Worm (Caenorhabditis elegans) whole organism, late embryonic: ENCODE results near the gene Y69A2AR.25.
A peak's percentile ranks its signal among the peaks of the same experiment; 100 is the strongest.

Source experiments
- F13H6.1 ChIP-seq: sonication (generic microtip); optimal IDR thresholded peaks from 2 replicates; lab custom pipeline; 2016; ENCODE audit warnings: missing genetic modification characterization, missing compliant biosample characterization
- K02D7.2 ChIP-seq: sonication (generic microtip); optimal IDR thresholded peaks from 2 replicates; lab custom pipeline; 2017; ENCODE audit warnings: mild to moderate bottlenecking, missing genetic modification characterization, missing compliant biosample characterization
- K09A11.1 ChIP-seq: sonication (generic microtip); optimal IDR thresholded peaks from 2 replicates; lab custom pipeline; 2017; ENCODE audit warnings: antibody characterized with exemption, mild to moderate bottlenecking, missing genetic modification characterization, missing compliant biosample characterization; ENCODE audit not compliant: insufficient read depth
- T23F11.4 ChIP-seq: fragments of 200-800 bp; sonication (Bioruptor generic); optimal IDR thresholded peaks from 2 replicates; lab custom pipeline; 2018; ENCODE audit warnings: mild to moderate bottlenecking, missing genetic modification characterization, missing compliant biosample characterization
- ahr-1 ChIP-seq: sonication (generic microtip); optimal IDR thresholded peaks from 2 replicates; lab custom pipeline; 2016; ENCODE audit warnings: missing genetic modification characterization, missing compliant biosample characterization
- ceh-18 ChIP-seq: sonication (generic microtip); optimal IDR thresholded peaks from 2 replicates; lab custom pipeline; 2016; ENCODE audit warnings: missing genetic modification characterization, missing compliant biosample characterization
- ceh-19 ChIP-seq: fragments of 200-800 bp; sonication (Bioruptor generic); optimal IDR thresholded peaks from 2 replicates; lab custom pipeline; 2018; ENCODE audit warnings: mild to moderate bottlenecking, missing genetic modification characterization, missing compliant biosample characterization
- ceh-22 ChIP-seq: sonication (generic microtip); optimal IDR thresholded peaks from 2 replicates; lab custom pipeline; 2017; ENCODE audit warnings: missing biosample characterization, missing genetic modification characterization
- ceh-24 ChIP-seq: sonication (generic microtip); optimal IDR thresholded peaks from 2 replicates; lab custom pipeline; 2016; ENCODE audit warnings: mild to moderate bottlenecking, missing genetic modification characterization, missing compliant biosample characterization
- ceh-30 ChIP-seq: fragments of 150-350 bp; optimal IDR thresholded peaks from 2 replicates; lab custom pipeline; 2014; ENCODE audit warnings: missing biosample characterization, missing genetic modification characterization
- ceh-31 ChIP-seq: sonication (generic microtip); optimal IDR thresholded peaks from 2 replicates; lab custom pipeline; 2016; ENCODE audit warnings: missing genetic modification characterization, missing compliant biosample characterization
- ceh-9 ChIP-seq: sonication (generic microtip); optimal IDR thresholded peaks from 2 replicates; lab custom pipeline; 2016; ENCODE audit warnings: mild to moderate bottlenecking, missing genetic modification characterization, inconsistent platforms, missing compliant biosample characterization
- dve-1 ChIP-seq: sonication (generic microtip); optimal IDR thresholded peaks from 2 replicates; lab custom pipeline; 2017; ENCODE audit warnings: antibody characterized with exemption, mild to moderate bottlenecking, missing genetic modification characterization, missing compliant biosample characterization
- elt-2 ChIP-seq: sonication (generic microtip); optimal IDR thresholded peaks from 2 replicates; lab custom pipeline; 2016; ENCODE audit warnings: missing genetic modification reagents, missing genetic modification characterization, missing compliant biosample characterization
- elt-4 ChIP-seq: sonication (generic microtip); optimal IDR thresholded peaks from 2 replicates; lab custom pipeline; 2016; ENCODE audit warnings: missing genetic modification characterization, missing compliant biosample characterization
- ets-4 ChIP-seq: sonication (generic microtip); optimal IDR thresholded peaks from 2 replicates; lab custom pipeline; 2016; ENCODE audit warnings: missing genetic modification characterization, missing compliant biosample characterization
- fkh-6 ChIP-seq: sonication (generic microtip); optimal IDR thresholded peaks from 2 replicates; lab custom pipeline; 2016; ENCODE audit warnings: missing genetic modification characterization, missing compliant biosample characterization
- gmeb-2 ChIP-seq: sonication (generic microtip); optimal IDR thresholded peaks from 2 replicates; lab custom pipeline; 2016; ENCODE audit warnings: missing genetic modification characterization, inconsistent platforms, missing compliant biosample characterization
- hlh-13 ChIP-seq: fragments of 200-800 bp; sonication (Bioruptor generic); optimal IDR thresholded peaks from 2 replicates; lab custom pipeline; 2018; ENCODE audit warnings: mild to moderate bottlenecking, missing genetic modification characterization, missing compliant biosample characterization
- hlh-15 ChIP-seq: sonication (generic microtip); optimal IDR thresholded peaks from 2 replicates; lab custom pipeline; 2016; ENCODE audit warnings: missing genetic modification characterization, missing compliant biosample characterization
- hlh-30 ChIP-seq: sonication (generic microtip); optimal IDR thresholded peaks from 2 replicates; lab custom pipeline; 2017; ENCODE audit warnings: antibody characterized with exemption, missing genetic modification characterization, missing compliant biosample characterization; ENCODE audit not compliant: insufficient read depth
- hlh-6 ChIP-seq: sonication (generic microtip); optimal IDR thresholded peaks from 2 replicates; lab custom pipeline; 2016; ENCODE audit warnings: missing genotype, missing genetic modification characterization, missing compliant biosample characterization
- hlh-8 ChIP-seq: sonication (generic microtip); optimal IDR thresholded peaks from 2 replicates; lab custom pipeline; 2016; ENCODE audit warnings: missing genotype, missing genetic modification characterization, missing compliant biosample characterization
- lin-11 ChIP-seq: fragments of 200-800 bp; sonication (Bioruptor generic); optimal IDR thresholded peaks from 2 replicates; lab custom pipeline; 2018; ENCODE audit warnings: mild to moderate bottlenecking, missing genetic modification characterization, missing compliant biosample characterization
- madf-2 ChIP-seq: sonication (generic microtip); optimal IDR thresholded peaks from 2 replicates; lab custom pipeline; 2017; ENCODE audit warnings: missing genetic modification characterization, missing compliant biosample characterization
- nhr-11 ChIP-seq: fragments of 150-350 bp; optimal IDR thresholded peaks from 2 replicates; lab custom pipeline; 2014; ENCODE audit warnings: missing biosample characterization, missing genetic modification characterization
- npax-4 ChIP-seq: sonication (generic microtip); optimal IDR thresholded peaks from 2 replicates; lab custom pipeline; 2016; ENCODE audit warnings: missing genetic modification characterization, missing compliant biosample characterization
- pag-3 ChIP-seq: sonication (generic microtip); optimal IDR thresholded peaks from 2 replicates; lab custom pipeline; 2016; ENCODE audit warnings: missing compliant biosample characterization, missing genetic modification characterization, borderline replicate concordance
- pat-9 ChIP-seq: fragments of 200-800 bp; sonication (Bioruptor generic); optimal IDR thresholded peaks from 2 replicates; lab custom pipeline; 2018; ENCODE audit warnings: mild to moderate bottlenecking, missing genetic modification characterization, moderate library complexity, missing compliant biosample characterization
- pros-1 ChIP-seq: fragments of 150-350 bp; optimal IDR thresholded peaks from 2 replicates; lab custom pipeline; 2014; ENCODE audit warnings: missing biosample characterization, missing genetic modification reagents, missing genetic modification characterization
- ref-2 ChIP-seq: sonication (generic microtip); optimal IDR thresholded peaks from 2 replicates; lab custom pipeline; 2016; ENCODE audit warnings: missing genetic modification characterization, missing compliant biosample characterization
- syd-9 ChIP-seq: sonication (generic microtip); optimal IDR thresholded peaks from 2 replicates; lab custom pipeline; 2016; ENCODE audit warnings: mild to moderate bottlenecking, missing genetic modification characterization, moderate library complexity, missing compliant biosample characterization
- ttx-3 ChIP-seq: sonication (generic microtip); optimal IDR thresholded peaks from 2 replicates; lab custom pipeline; 2016; ENCODE audit warnings: missing genetic modification reagents, missing genetic modification characterization, missing compliant biosample characterization
- unc-3 ChIP-seq, 2 experiments: fragments of 200-800 bp in 1 of 2; sonication (Bioruptor generic) in 1 of 2; sonication (generic microtip) in 1 of 2; conservative IDR thresholded peaks in 1 of 2; optimal IDR thresholded peaks in 1 of 2; 2 replicates each; pipeline versions ENCODE4 v1.3.6 to Lab custom; 2016 to 2022; ENCODE audit warnings: missing compliant biosample characterization in 2 of 2, missing genetic modification characterization in 2 of 2, missing genetic modification reagents in 1 of 2
- unc-42 ChIP-seq: sonication (generic microtip); optimal IDR thresholded peaks from 2 replicates; lab custom pipeline; 2016; ENCODE audit warnings: missing genotype, missing genetic modification characterization, missing compliant biosample characterization
- unc-55 ChIP-seq: sonication (generic microtip); optimal IDR thresholded peaks from 2 replicates; lab custom pipeline; 2017; ENCODE audit warnings: missing biosample characterization, missing genetic modification reagents, missing genetic modification characterization
- zip-5 ChIP-seq: sonication (generic microtip); optimal IDR thresholded peaks from 2 replicates; lab custom pipeline; 2016; ENCODE audit warnings: missing genetic modification characterization, missing compliant biosample characterization
- ztf-16 ChIP-seq: sonication (generic microtip); optimal IDR thresholded peaks from 2 replicates; lab custom pipeline; 2017; ENCODE audit warnings: missing genetic modification characterization, missing compliant biosample characterization

The Y69A2AR.25 gene

ce11 chrIV:2599634-2600033 lies 31.5 kb upstream of the Y69A2AR.25 start (continued):
- TF ChIP-seq ceh-31 (tag; lab: Kevin White, UChicago), result peak; percentile 90
- peak; percentile 98 for TF ChIP-seq hlh-30 (tag; lab: Kevin White, UChicago)
- no peak for TF ChIP-seq hlh-13 (GFP tag; lab: Kevin White, UChicago)
- TF ChIP-seq ceh-19 (GFP tag; lab: Kevin White, UChicago), result no peak
- peak; percentile 66 for TF ChIP-seq unc-42 (tag; lab: Kevin White, UChicago)
- TF ChIP-seq ceh-22 (tag; lab: Kevin White, UChicago), result no peak

ce11 chrIV:2597417-2597816 lies 29.2 kb upstream of the Y69A2AR.25 start, which contains the start of gene Y69A2AR.47:
TSS of gene Y69A2AR.47 (plus strand) at chrIV:2597717.
- no peak for TF ChIP-seq ceh-24 (tag; lab: Kevin White, UChicago)

ce11 chrIV:2581483-2581882 lies 13.3 kb upstream of the Y69A2AR.25 start, which contains the start of gene nhr-242:
TSS of gene nhr-242 (minus strand) at chrIV:2581583.
- TF ChIP-seq syd-9 (tag; lab: Kevin White, UChicago) (no peak), ceh-30 (tag; lab: Kevin White, UChicago) (no peak), hlh-13 (GFP tag; lab: Kevin White, UChicago) (no peak), unc-3 (GFP tag; conservative IDR thresholded peaks at IDR 0.05; lab: Robert Waterston, UW) (no peak), unc-3 (tag; optimal IDR thresholded peaks at IDR 0.05; lab: Kevin White, UChicago) (no peak), K02D7.2 (no peak), unc-55 (GFP tag; lab: Kevin White, UChicago) (no peak), ets-4 (tag; lab: Kevin White, UChicago) (no peak), elt-4 (tag; lab: Kevin White, UChicago) (no peak), K09A11.1 (tag; lab: Kevin White, UChicago) (no peak), pag-3 (tag; lab: Kevin White, UChicago) (no peak), hlh-15 (no peak), hlh-6 (tag; lab: Kevin White, UChicago) (no peak), nhr-11 (tag; lab: Kevin White, UChicago) (no peak), zip-5 (tag; lab: Kevin White, UChicago) (no peak)

- TF ChIP-seq pat-9 (no peak), ztf-16 (tag; lab: Kevin White, UChicago) (no peak), T23F11.4 (no peak), K02D7.2 (no peak), ahr-1 (no peak), ceh-18 (tag; lab: Kevin White, UChicago) (no peak), ceh-9 (no peak), ceh-24 (tag; lab: Kevin White, UChicago) (no peak), hlh-15 (no peak), hlh-13 (GFP tag; lab: Kevin White, UChicago) (no peak), ttx-3 (no peak), gmeb-2 (tag; lab: Kevin White, UChicago) (no peak), ceh-30 (tag; lab: Kevin White, UChicago) (no peak), dve-1 (tag; lab: Kevin White, UChicago) (no peak), ref-2 (tag; lab: Kevin White, UChicago) (no peak)
- TF ChIP-seq, all 69 proteins: peak for 0
Measured at ce11 chrIV:2573122-2573521, 5.0 kb upstream of the Y69A2AR.25 start.

ce11 chrIV:2572107-2572506 lies 3.9 kb upstream of the Y69A2AR.25 start, which contains the start of gene Y69A2AR.51:
TSS of gene Y69A2AR.51 (plus strand) at chrIV:2572407.
- TF ChIP-seq hlh-8 (no peak), fkh-6 (tag; lab: Kevin White, UChicago) (no peak), elt-2 (tag; lab: Kevin White, UChicago) (no peak), hlh-6 (tag; lab: Kevin White, UChicago) (no peak), madf-2 (no peak), K02D7.2 (no peak), npax-4 (no peak), ceh-19 (GFP tag; lab: Kevin White, UChicago) (no peak), F13H6.1 (tag; lab: Kevin White, UChicago) (no peak), ceh-24 (tag; lab: Kevin White, UChicago) (no peak), lin-11 (tag; lab: Kevin White, UChicago) (no peak), pros-1 (no peak), unc-42 (tag; lab: Kevin White, UChicago) (no peak)
